Fruit fly (Drosophila melanogaster) whole organism: ENCODE results near the gene Sec71.

ENCODE experiments used
- CG8478 ChIP-seq: fragments of >200 bp; optimal IDR thresholded peaks from 2 replicates; lab custom pipeline; 2018; ENCODE audit warnings: inconsistent platforms
- Dll ChIP-seq: fragments of >200 bp; optimal IDR thresholded peaks from 2 replicates; lab custom pipeline; 2017
- EcR ChIP-seq, 2 experiments: fragments of >200 bp; optimal IDR thresholded peaks; 2 replicates each; lab custom pipeline; 2017; ENCODE audit warnings: missing biosample characterization in 2 of 2, missing genetic modification characterization in 2 of 2, missing genetic modification reagents in 2 of 2
- pan ChIP-seq: fragments of >200 bp; optimal IDR thresholded peaks from 2 replicates; lab custom pipeline; 2017
- psq ChIP-seq: fragments of >200 bp; optimal IDR thresholded peaks from 2 replicates; lab custom pipeline; 2017
- usp ChIP-seq: fragments of >200 bp; optimal IDR thresholded peaks from 2 replicates; lab custom pipeline; 2017; ENCODE audit warnings: missing biosample characterization, missing genetic modification characterization, mixed read lengths

The Sec71 gene

DNA sequence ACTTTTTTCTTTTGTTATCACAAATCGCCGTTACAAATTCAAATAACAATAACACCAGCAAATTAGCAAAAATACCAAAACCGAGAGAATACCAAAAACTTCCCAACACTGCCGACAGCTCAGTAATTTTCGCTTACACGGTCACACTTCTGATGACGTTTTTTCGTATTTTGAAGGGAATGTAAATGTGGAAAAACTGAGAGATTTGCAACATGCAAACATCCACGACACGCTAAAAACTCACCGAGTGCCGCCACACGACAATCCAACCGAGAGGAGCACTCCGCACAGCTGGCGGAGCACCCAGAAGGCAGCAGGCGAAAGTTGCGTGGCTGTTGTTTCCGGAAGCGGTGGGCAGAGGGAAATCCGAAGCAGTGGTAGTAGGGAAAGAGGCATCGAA is at the start of gene Sec71:
Sec71 (plus strand) TSS at position 117 of the 400 bp plus-strand sequence.
- TF ChIP-seq pan (lab: Kevin White, UChicago) (no peak), psq (lab: Kevin White, UChicago) (no peak), usp (no peak), Dll (lab: Kevin White, UChicago) (no peak), EcR (GFP tag; optimal IDR thresholded peaks at IDR 0.05; lab: Kevin White, UChicago) (no peak), CG8478 (lab: Kevin White, UChicago) (no peak)

DNA sequence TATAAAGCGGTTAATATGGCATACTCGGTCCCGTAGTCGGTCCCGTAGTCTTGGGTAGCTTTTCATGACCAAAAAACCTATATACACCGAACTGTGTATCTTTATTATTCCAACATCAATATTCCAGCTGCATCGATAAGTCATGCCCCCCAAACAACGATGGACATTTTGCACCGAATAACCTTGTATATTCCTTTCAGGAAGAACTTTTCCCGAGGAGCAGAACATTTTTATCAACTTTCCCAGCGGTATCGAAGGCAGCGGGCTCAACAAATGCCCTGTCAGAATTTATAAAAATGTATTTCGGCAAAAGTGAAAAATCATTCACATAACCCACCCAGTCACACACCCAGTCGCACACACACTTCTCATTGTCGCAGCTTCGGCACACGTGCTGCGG is 46.7 kb upstream of the Sec71 start, which contains the start of gene TM9SF4:
TM9SF4 (plus strand) TSS at position 301 of the 400 bp plus-strand sequence.
- no peak for TF ChIP-seq psq (lab: Kevin White, UChicago)
- TF ChIP-seq usp = no peak
- TF ChIP-seq Dll (lab: Kevin White, UChicago) = no peak
- TF ChIP-seq CG8478 (lab: Kevin White, UChicago) = no peak
- TF ChIP-seq EcR (GFP tag; optimal IDR thresholded peaks at IDR 0.05; lab: Kevin White, UChicago) = no peak
- no peak for TF ChIP-seq pan (lab: Kevin White, UChicago)

DNA sequence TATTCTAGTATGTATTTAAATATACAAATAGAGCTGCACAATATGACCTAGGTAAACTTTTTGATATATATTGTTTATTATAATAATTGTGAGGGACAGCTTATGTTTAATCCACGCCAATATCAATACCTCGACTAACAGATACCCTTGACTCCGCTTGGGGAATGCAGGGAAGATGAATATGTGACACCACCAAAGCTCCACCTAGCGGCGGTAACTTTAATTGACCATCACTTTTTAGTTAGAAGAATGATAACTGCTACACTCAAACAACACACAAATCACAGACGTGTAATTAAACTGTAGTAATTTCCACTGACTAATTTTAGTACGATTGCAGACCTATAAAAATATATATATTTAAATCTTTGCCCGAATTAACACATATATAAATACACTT is 30.2 kb upstream of the Sec71 start:
- no peak for TF ChIP-seq EcR (GFP tag; optimal IDR thresholded peaks at IDR 0.05; lab: Kevin White, UChicago)
- TF ChIP-seq CG8478 (lab: Kevin White, UChicago) = no peak
- no peak for TF ChIP-seq usp
- TF ChIP-seq Dll (lab: Kevin White, UChicago) = no peak
- no peak for TF ChIP-seq psq (lab: Kevin White, UChicago)
- no peak for TF ChIP-seq pan (lab: Kevin White, UChicago)

DNA sequence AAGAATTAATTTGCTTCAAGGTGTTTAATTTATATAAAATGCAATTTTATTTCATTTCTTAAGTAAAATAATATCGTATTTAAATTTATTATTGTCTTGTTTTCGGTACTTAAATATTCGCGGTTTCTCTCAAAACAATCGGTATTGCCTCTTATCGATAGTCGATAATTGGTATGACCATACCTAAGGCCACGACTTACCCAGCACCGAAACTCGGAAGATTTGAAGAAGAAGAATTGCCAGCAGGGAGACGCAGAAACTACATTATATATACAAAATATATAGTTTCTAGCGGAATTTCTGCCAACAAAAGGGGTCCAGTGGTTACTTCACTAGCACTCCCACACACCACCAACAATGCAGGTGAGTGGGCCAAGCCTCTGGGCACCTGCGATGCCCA is 22.4 kb upstream of the Sec71 start:
- TF ChIP-seq psq (lab: Kevin White, UChicago) (no peak), usp (no peak)

DNA sequence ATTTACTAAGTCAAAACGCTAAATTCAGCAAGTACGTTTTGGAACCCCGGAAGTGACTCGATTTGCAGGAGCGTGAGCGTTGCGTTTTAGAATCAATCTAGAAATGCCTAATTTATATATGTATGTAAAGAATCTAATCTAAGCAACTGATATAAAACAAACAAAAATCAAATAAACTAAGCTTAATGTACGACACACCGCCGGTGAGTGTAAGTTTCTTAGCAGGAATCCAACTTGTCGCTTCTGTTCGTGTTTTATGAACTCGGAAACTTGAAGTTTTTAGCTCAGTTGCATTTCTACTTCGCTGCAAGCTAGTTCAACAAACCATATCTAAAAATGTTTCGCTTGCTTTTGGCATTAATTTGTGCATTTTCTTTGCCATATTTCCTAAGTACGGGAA is 19.6 kb upstream of the Sec71 start, which contains the start of gene CG43376:
CG43376 (plus strand) TSS at position 301 of the 400 bp plus-strand sequence.
- TF ChIP-seq usp (no peak), pan (lab: Kevin White, UChicago) (no peak), CG8478 (lab: Kevin White, UChicago) (no peak), psq (lab: Kevin White, UChicago) (no peak), EcR (GFP tag; optimal IDR thresholded peaks at IDR 0.05; lab: Kevin White, UChicago) (no peak), Dll (lab: Kevin White, UChicago) (no peak)

DNA sequence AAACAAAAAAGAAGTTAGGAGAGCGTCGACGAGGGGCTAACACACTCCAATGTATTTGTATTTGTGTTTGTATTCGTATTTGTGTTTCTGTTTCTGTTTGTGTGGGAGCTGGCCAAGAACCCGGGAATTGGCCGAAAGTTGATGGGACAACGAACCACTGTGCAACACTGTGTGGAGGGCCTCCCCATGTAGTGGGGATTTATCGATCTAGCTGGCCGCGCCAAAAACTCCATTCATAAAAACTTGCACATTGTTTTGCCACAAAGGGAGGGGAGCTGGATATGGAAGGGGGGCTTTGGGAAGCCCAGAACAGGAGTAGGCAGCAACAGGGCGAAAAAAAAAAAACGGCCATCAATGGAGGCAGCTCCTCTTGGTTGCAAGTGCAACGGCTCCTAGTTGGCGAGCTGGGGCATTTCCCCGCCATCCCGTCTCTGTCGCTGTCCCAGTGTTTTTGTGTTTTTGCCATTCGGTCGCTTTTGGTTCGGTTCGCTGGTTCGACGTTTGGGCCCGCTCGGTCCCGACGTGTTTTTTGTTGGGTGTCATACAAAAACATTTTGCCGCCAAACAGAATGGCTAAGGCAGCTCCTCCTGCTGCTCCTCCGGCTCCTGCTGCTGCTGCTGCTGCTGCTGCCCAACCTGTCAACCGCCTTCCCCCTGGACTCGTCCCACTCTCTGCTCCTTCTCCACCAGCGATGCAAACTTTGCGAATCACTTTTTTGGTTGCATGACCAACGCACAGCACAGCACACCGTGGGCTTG is 16.2 kb upstream of the Sec71 start:
- TF ChIP-seq usp (no peak), CG8478 (lab: Kevin White, UChicago) (no peak), Dll (lab: Kevin White, UChicago) (no peak), EcR (GFP tag; optimal IDR thresholded peaks at IDR 0.05; lab: Kevin White, UChicago) (no peak), pan (lab: Kevin White, UChicago) (no peak), psq (lab: Kevin White, UChicago) (no peak)

DNA sequence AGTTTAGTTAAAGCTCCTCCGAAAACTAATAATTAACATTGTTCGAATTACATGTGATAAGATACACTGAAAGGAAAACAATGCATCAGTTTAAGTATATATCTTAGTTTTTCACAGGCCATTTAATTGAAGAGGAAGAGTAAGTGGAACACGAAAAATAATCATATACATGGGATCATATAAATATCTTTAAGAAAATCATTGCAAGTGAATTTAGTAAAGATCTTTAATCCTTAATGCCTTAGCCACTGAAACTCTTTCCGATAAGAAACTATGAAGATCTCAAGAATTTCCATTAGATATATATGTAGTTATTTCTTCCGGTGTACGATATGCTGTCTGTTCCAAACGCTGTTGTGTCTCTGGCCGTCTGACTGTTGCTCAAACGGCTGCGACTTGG is 14.7 kb upstream of the Sec71 start:
- TF ChIP-seq pan (lab: Kevin White, UChicago) (no peak), usp (no peak), Dll (lab: Kevin White, UChicago) (no peak), CG8478 (lab: Kevin White, UChicago) (no peak)

DNA sequence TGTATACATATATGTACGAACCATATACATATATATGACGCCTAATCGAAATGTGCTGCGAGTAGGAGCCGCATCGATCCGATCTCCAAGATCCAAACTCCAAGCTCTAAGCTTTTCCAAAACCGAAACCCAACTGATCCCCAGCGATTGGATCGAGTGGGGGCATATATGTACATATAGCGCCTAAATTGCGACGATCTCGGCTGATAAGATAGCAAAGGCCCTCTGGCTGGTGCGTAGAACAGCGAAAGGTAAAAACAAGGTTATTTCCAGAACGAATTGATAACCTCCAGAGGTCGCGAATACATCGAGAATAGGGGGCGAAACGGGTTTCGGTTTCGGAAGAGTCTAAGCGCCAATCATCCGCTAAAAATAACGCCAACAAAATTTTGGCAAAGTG is 14.2 kb upstream of the Sec71 start:
- TF ChIP-seq EcR (GFP tag; optimal IDR thresholded peaks at IDR 0.05; lab: Kevin White, UChicago) (no peak), CG8478 (lab: Kevin White, UChicago) (no peak), psq (lab: Kevin White, UChicago) (no peak), Dll (lab: Kevin White, UChicago) (no peak), pan (lab: Kevin White, UChicago) (no peak), usp (no peak)

DNA sequence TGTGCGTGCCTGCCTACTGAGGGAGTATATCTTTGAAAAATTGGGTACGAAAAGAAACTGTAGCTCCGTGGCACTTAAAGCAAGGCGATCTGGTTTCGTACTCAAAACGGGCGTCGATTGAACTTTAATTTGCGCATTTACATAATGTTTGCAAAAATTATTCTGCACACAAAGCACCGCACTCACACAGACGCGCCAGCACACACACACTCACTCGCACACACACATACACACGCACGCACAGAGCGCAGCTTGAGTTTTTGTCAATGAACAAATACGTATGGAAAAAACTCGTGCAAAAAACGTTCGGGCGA is 13.6 kb upstream of the Sec71 start:
- no peak for TF ChIP-seq psq (lab: Kevin White, UChicago)
- no peak for TF ChIP-seq Dll (lab: Kevin White, UChicago)
- no peak for TF ChIP-seq pan (lab: Kevin White, UChicago)
- TF ChIP-seq usp = no peak
- TF ChIP-seq CG8478 (lab: Kevin White, UChicago) = no peak
- no peak for TF ChIP-seq EcR (GFP tag; optimal IDR thresholded peaks at IDR 0.05; lab: Kevin White, UChicago)

DNA sequence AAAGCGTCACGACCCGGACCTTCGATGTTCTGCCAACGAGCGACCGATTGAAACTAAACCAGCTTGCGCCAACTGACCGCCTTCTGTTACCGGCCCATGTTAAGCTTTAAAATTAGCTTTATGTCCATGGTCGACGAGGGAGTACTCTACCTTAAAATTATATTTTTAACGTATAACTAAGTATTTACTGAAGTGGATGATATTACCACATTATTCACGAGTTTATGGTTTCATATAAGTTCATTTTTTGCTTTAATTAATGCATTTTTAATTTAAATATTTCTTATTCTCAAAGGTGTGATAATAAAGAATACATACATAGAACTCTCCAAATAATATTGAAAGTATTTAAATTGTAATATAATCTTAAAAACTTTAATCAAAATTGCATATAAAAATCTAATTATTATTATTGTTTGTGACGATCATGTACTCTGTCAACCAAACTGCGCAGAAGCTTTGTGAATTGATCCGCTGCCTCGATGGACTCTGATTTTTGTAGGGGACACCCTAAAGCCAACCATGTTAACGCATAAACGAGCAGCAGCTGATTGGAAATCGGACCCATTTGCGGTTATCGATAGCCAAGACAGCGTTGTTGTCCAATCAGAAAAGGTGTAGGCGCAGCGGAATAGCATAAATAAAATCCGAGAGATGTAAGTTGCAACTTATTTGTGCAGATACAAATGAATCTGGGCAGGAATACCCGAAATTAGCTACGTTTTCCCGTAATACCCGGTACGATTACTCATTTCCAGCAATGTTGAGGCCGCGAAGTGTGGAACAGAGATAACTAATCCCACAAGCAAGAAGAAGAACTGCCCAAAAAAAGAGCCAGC is 13.0 kb upstream of the Sec71 start, which contains the start of the genes CG9008 and p38b:
CG9008 (minus strand) TSS at position 57 of the 839 bp plus-strand sequence.
p38b (plus strand) TSS at position 581 of the 839 bp plus-strand sequence.
- no peak for TF ChIP-seq Dll (lab: Kevin White, UChicago)
- TF ChIP-seq psq (lab: Kevin White, UChicago) = no peak
- TF ChIP-seq pan (lab: Kevin White, UChicago) = no peak
- TF ChIP-seq usp = no peak
- TF ChIP-seq EcR (GFP tag; optimal IDR thresholded peaks at IDR 0.05; lab: Kevin White, UChicago) = no peak
- no peak for TF ChIP-seq CG8478 (lab: Kevin White, UChicago)

DNA sequence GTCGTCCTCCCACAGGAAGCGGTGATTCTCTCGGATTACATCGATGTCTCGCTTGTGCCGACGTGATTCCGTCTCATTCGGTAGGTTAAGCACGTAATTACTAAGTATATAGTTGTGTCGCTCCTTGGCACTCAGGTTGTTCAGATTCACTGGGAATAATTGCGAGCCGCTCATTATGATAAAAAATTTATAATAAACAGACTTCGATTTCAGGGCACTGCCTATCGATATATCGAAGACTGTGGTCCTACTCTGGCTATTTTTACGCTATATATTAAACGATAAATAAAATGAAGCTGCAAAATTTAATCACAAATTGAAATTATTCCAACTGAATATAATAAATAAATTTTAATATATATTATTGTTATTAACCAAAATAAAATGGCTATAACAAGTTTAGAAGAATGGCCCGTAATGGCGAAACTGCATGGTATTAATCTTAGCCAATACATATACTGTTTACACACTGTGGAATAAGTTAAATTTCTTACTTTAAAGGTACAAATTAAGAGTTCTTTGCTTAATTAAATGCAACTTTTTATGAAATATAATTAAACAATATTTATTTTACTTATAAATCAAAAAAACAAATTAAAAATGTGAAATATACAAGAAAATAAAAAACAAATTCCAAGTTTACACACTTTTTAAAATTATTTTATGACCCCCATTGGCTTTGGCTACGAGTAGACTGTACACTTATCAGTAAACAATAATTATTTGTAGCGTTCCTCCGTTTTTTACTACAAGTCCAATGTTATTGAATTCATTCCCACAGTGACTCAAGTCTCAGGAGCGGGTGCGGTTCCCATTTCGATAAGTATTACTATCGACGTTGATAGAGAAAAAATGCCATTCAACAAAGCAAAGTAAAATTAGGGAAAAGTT is 9.8 kb upstream of the Sec71 start, which contains the start of gene Eato:
Eato (plus strand) TSS at position 821 of the 891 bp plus-strand sequence.
- TF ChIP-seq Dll (lab: Kevin White, UChicago) = no peak
- TF ChIP-seq CG8478 (lab: Kevin White, UChicago) = no peak
- no peak for TF ChIP-seq psq (lab: Kevin White, UChicago)
- no peak for TF ChIP-seq usp
- no peak for TF ChIP-seq EcR (GFP tag; optimal IDR thresholded peaks at IDR 0.05; lab: Kevin White, UChicago)
- no peak for TF ChIP-seq pan (lab: Kevin White, UChicago)
